Fruit fly (Drosophila melanogaster): ENCODE measurements around the gene wapl.

- TF ChIP-seq CG8478 (optimal IDR thresholded peaks at IDR 0.05), result no peak
- TF ChIP-seq CTCF (optimal IDR thresholded peaks at IDR 0.05), result no peak
These were observed 10.1 kb downstream of the wapl start for dm6 chrX:2148671-2149070.
